Fruit fly (Drosophila melanogaster): ENCODE measurements around the gene CG42833.

Gene CG42833

dm6 chr3L:20223398-20223951, 23.6 kb downstream of the CG42833 start, which contains the start of gene CG17147:
CG17147 (plus strand) TSS chr3L:20223932.
- no peak for TF ChIP-seq CG8478 (optimal IDR thresholded peaks at IDR 0.05)
- TF ChIP-seq CTCF (optimal IDR thresholded peaks at IDR 0.05), result no peak

dm6 chr3L:20226153-20226552, 26.3 kb downstream of the CG42833 start:
- TF ChIP-seq CTCF (optimal IDR thresholded peaks at IDR 0.05), result no peak
- no peak for TF ChIP-seq CG8478 (optimal IDR thresholded peaks at IDR 0.05)

- TF ChIP-seq CTCF (optimal IDR thresholded peaks at IDR 0.05) (no peak), CG8478 (optimal IDR thresholded peaks at IDR 0.05) (no peak)
Observed at dm6 chr3L:20230178-20230775, 30.4 kb downstream of the CG42833 start.

dm6 chr3L:20231369-20231768, 31.5 kb downstream of the CG42833 start, which contains the start of gene CG13813:
CG13813 (plus strand) TSS chr3L:20231669.
- TF ChIP-seq CG8478 (optimal IDR thresholded peaks at IDR 0.05) (no peak), CTCF (optimal IDR thresholded peaks at IDR 0.05) (no peak)

DNA sequence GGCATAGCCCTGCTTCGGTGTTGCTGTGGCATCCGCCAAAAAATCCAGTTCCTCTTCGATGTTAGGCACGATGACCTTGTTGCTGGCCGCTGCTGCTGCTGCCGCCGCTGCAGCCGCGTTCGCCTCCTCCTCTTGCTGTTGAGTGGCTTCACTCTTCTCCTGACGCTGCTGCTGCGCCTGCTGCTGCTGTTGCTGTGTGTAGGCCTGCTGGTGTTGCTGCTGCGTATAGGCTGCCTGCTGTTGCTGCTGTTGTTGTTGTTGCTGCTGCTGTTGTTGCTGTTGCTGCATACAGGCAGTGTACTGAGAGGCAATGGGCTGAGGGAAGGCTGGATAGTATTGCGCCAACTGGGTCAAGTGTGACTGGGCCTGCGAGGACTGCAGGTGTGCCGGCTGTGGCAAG, 37.3 kb downstream of the CG42833 start:
- no peak for TF ChIP-seq CG8478 (optimal IDR thresholded peaks at IDR 0.05)

DNA sequence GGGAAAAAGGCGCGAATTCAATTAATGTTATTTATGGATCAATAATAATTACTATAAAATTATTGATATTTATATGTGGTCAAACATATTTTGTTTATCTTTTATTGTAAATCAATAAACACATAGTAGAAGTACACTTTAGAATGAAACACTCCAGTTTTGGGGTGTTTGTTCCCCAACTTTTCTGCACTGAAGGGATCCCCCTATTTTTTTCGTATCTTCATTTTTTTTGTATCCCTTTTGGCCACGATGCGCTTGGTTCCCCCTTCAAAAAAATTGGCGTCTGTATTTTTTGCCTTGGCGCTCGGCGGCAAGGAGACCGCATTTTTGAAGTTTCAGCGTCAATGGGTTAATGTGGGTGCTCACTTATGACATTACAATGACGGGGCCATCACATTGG, 40.9 kb downstream of the CG42833 start, which contains the start of gene Clc:
TSS of gene Clc (plus strand) at position 301 of the 400 bp plus-strand sequence.
- no peak for TF ChIP-seq CG8478 (optimal IDR thresholded peaks at IDR 0.05)
- TF ChIP-seq CTCF (optimal IDR thresholded peaks at IDR 0.05), result no peak

dm6 chr3L:20241163-20241970, 41.5 kb downstream of the CG42833 start, which contains the start of the genes CG6951 and CG17233:
CG6951 (plus strand) TSS chr3L:20241267.
CG17233 (minus strand) TSS chr3L:20241903.
- TF ChIP-seq CTCF (optimal IDR thresholded peaks at IDR 0.05) (no peak), CG8478 (optimal IDR thresholded peaks at IDR 0.05) (no peak)

dm6 chr3L:20241987-20242982, 42.4 kb downstream of the CG42833 start:
- no peak for TF ChIP-seq CG8478 (optimal IDR thresholded peaks at IDR 0.05)
- no peak for TF ChIP-seq CTCF (optimal IDR thresholded peaks at IDR 0.05)

- TF ChIP-seq CG8478 (optimal IDR thresholded peaks at IDR 0.05) (no peak), CTCF (optimal IDR thresholded peaks at IDR 0.05) (no peak)
Observed at dm6 chr3L:20247513-20248173, 47.8 kb downstream of the CG42833 start, which contains the start of gene rdgC. rdgC (plus strand) TSS chr3L:20248080.
